Worm (Caenorhabditis elegans): ENCODE measurements around the gene spdl-1.

Gene spdl-1

ce11 chrII:7817580-7817979 lies 36.2 kb downstream of the spdl-1 start:
- TF ChIP-seq elt-3 (tag; optimal IDR thresholded peaks at IDR 0.05) (no peak), ztf-11 (tag; optimal IDR thresholded peaks at IDR 0.05) (no peak), lin-39 (tag; optimal IDR thresholded peaks at IDR 0.05) (no peak), ceh-82 (tag; optimal IDR thresholded peaks at IDR 0.05) (no peak), nhr-23 (tag; optimal IDR thresholded peaks at IDR 0.05) (no peak), eor-1 (tag; optimal IDR thresholded peaks at IDR 0.05) (no peak), mdl-1 (tag; optimal IDR thresholded peaks at IDR 0.05) (no peak), R02D3.7 (tag; optimal IDR thresholded peaks at IDR 0.05) (no peak), nhr-12 (tag; optimal IDR thresholded peaks at IDR 0.05) (no peak), ceh-16 (tag; optimal IDR thresholded peaks at IDR 0.05) (no peak), egl-27 (tag; optimal IDR thresholded peaks at IDR 0.05) (no peak), nhr-43 (tag; optimal IDR thresholded peaks at IDR 0.05; ENCODE audit: poor library complexity, severe bottlenecking) (no peak), skn-1 (tag; optimal IDR thresholded peaks at IDR 0.05) (no peak), egl-5 (tag; optimal IDR thresholded peaks at IDR 0.05) (no peak), nhr-77 (tag; optimal IDR thresholded peaks at IDR 0.05) (no peak), fkh-10 (GFP tag; optimal IDR thresholded peaks at IDR 0.05) (no peak), nhr-76 (tag; optimal IDR thresholded peaks at IDR 0.05) (no peak), lin-15B (tag; optimal IDR thresholded peaks at IDR 0.05) (no peak), aly-2 (tag; optimal IDR thresholded peaks at IDR 0.05) (no peak)

- TF ChIP-seq egl-27 (tag; optimal IDR thresholded peaks at IDR 0.05) (no peak), ceh-82 (tag; optimal IDR thresholded peaks at IDR 0.05) (no peak), fkh-10 (GFP tag; optimal IDR thresholded peaks at IDR 0.05) (no peak), jun-1 (tag; optimal IDR thresholded peaks at IDR 0.05) (no peak), ztf-4 (tag; optimal IDR thresholded peaks at IDR 0.05) (no peak), nhr-28 (tag; optimal IDR thresholded peaks at IDR 0.05) (no peak), nhr-25 (tag; optimal IDR thresholded peaks at IDR 0.05) (no peak), elt-3 (tag; optimal IDR thresholded peaks at IDR 0.05) (no peak), snpc-4 (tag; optimal IDR thresholded peaks at IDR 0.05) (no peak), fkh-2 (tag; optimal IDR thresholded peaks at IDR 0.05) (no peak), pha-4 (tag; optimal IDR thresholded peaks at IDR 0.05) (no peak), ZK546.5 (tag; optimal IDR thresholded peaks at IDR 0.05) (no peak), lsy-12 (tag; optimal IDR thresholded peaks at IDR 0.05) (no peak), nhr-67 (tag; optimal IDR thresholded peaks at IDR 0.05) (no peak), tbx-2 (tag; optimal IDR thresholded peaks at IDR 0.05) (no peak), R02D3.7 (tag; optimal IDR thresholded peaks at IDR 0.05) (no peak), ceh-9 (tag; optimal IDR thresholded peaks at IDR 0.05) (no peak), mdl-1 (tag; optimal IDR thresholded peaks at IDR 0.05) (no peak), nhr-237 (tag; optimal IDR thresholded peaks at IDR 0.05) (no peak), lin-15B (tag; optimal IDR thresholded peaks at IDR 0.05) (no peak)
Measured at ce11 chrII:7819359-7819758, 38.0 kb downstream of the spdl-1 start.

DNA sequence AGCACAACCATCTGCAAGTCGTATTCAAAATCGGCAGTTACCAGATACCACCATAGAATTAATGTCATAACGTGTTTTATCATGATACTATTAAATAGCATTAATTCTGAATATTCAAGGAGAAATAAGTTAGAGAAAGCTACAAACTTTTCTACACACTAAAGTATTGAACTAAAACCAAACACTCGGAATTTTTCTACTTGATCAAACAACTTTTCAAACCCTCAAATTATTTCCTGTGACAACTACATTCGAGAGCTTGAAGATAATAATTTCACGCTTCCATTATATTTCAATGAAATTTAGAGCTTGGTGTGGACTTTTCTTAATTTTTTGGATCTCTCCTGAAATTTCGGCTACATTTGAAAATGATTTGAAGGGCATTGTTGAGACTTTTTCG lies 41.1 kb downstream of the spdl-1 start, which contains the start of gene irld-47:
TSS of gene irld-47 (minus strand) at position 101 of the 400 bp plus-strand sequence.
- TF ChIP-seq mml-1 (tag; optimal IDR thresholded peaks at IDR 0.05) (no peak), lin-15B (tag; optimal IDR thresholded peaks at IDR 0.05) (no peak), ztf-11 (tag; optimal IDR thresholded peaks at IDR 0.05) (no peak), snpc-4 (tag; optimal IDR thresholded peaks at IDR 0.05) (no peak), nhr-12 (tag; optimal IDR thresholded peaks at IDR 0.05) (no peak), mdl-1 (tag; optimal IDR thresholded peaks at IDR 0.05) (no peak), nhr-43 (tag; optimal IDR thresholded peaks at IDR 0.05; ENCODE audit: poor library complexity, severe bottlenecking) (no peak), zag-1 (tag; optimal IDR thresholded peaks at IDR 0.05) (no peak), unc-39 (tag; optimal IDR thresholded peaks at IDR 0.05) (no peak), ceh-28 (tag; optimal IDR thresholded peaks at IDR 0.05) (no peak), tbx-2 (tag; optimal IDR thresholded peaks at IDR 0.05) (no peak), R02D3.7 (tag; optimal IDR thresholded peaks at IDR 0.05) (no peak), elt-2 (tag; optimal IDR thresholded peaks at IDR 0.05) (no peak), daf-12 (tag; optimal IDR thresholded peaks at IDR 0.05) (no peak), nhr-11 (tag; optimal IDR thresholded peaks at IDR 0.05) (no peak)

DNA sequence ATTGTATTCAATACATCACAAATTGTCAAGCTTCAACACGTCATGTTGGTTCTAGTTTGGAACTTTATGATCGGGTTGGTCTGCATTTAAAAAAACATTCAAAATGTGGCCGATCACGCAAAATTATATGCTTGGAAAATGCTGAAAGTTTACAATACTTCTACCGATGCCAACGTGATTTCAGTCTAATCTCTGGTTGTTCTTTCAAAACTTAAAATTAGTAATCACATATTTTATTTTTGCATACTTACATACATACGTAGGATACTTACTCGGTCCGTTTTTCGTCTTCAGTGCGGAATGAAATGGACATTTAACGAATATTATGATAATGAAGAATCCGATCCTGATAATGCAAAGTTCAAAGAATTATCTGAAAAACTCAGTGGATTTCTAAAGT lies 43.7 kb downstream of the spdl-1 start, which contains the start of gene srw-62:
TSS of gene srw-62 (plus strand) at position 301 of the 400 bp plus-strand sequence.
- TF ChIP-seq nhr-25 (tag; optimal IDR thresholded peaks at IDR 0.05) (no peak), nhr-12 (tag; optimal IDR thresholded peaks at IDR 0.05) (no peak), ama-1 (optimal IDR thresholded peaks at IDR 0.05) (no peak), elt-1 (tag; optimal IDR thresholded peaks at IDR 0.05) (no peak), egl-5 (tag; optimal IDR thresholded peaks at IDR 0.05) (no peak), R02D3.7 (tag; optimal IDR thresholded peaks at IDR 0.05) (no peak), sea-2 (GFP tag; optimal IDR thresholded peaks at IDR 0.05) (no peak), nhr-28 (tag; optimal IDR thresholded peaks at IDR 0.05) (no peak), mdl-1 (tag; optimal IDR thresholded peaks at IDR 0.05) (no peak), lin-15B (tag; optimal IDR thresholded peaks at IDR 0.05) (no peak), fkh-2 (tag; optimal IDR thresholded peaks at IDR 0.05) (no peak), ZK546.5 (tag; optimal IDR thresholded peaks at IDR 0.05) (no peak), lsy-12 (tag; optimal IDR thresholded peaks at IDR 0.05) (no peak), zag-1 (tag; optimal IDR thresholded peaks at IDR 0.05) (no peak), daf-12 (tag; optimal IDR thresholded peaks at IDR 0.05) (no peak)

Measured in whole organism, L3 larva.